Worm (Caenorhabditis elegans): ENCODE results near the gene orc-1.

The orc-1 gene

ce11 chrIII:10634034-10634433, 8.9 kb upstream of the orc-1 start (continued):
- TF ChIP-seq ceh-44 (GFP tag; IDR thresholded peaks at IDR 0.05) (no peak), lin-38 (GFP tag; IDR thresholded peaks at IDR 0.05) (peak; percentile 70), egl-43 (GFP tag; IDR thresholded peaks at IDR 0.05) (peak; percentile 95), dpl-1 (GFP tag; optimal IDR thresholded peaks at IDR 0.05) (peak; percentile 60), lin-15B (tag; optimal IDR thresholded peaks at IDR 0.05) (no peak), nhr-76 (tag; optimal IDR thresholded peaks at IDR 0.05) (no peak), Y5F2A.4 (GFP tag; optimal IDR thresholded peaks at IDR 0.05) (no peak), lin-1 (GFP tag; IDR thresholded peaks at IDR 0.05) (peak; percentile 64; the same call in 1 of the 2 replicates), nhr-77 (tag; optimal IDR thresholded peaks at IDR 0.05) (peak; percentile 50), nhr-25 (tag; optimal IDR thresholded peaks at IDR 0.05; ENCODE audit: borderline replicate concordance, insufficient read depth) (peak; percentile 81), lin-13 (GFP tag; optimal IDR thresholded peaks at IDR 0.05) (peak; percentile 77), hif-1 (tag; optimal IDR thresholded peaks at IDR 0.05) (peak; percentile 21 to 81), zip-11 (GFP tag; IDR thresholded peaks at IDR 0.05) (0 out of 2 replicates have a peak, but pooled peaks have one; percentile 51), daf-19 (GFP tag; conservative IDR thresholded peaks at IDR 0.05) (no peak), ZK337.2 (GFP tag; IDR thresholded peaks at IDR 0.05) (no peak), dmd-8 (GFP tag; IDR thresholded peaks at IDR 0.05) (0 out of 2 replicates have a peak, but pooled peaks have one; percentile 50), hmg-1.1 (GFP tag; IDR thresholded peaks at IDR 0.05) (peak; percentile 92), zag-1 (tag; optimal IDR thresholded peaks at IDR 0.05) (no peak), ces-1 (GFP tag; optimal IDR thresholded peaks at IDR 0.05) (no peak), lir-3 (tag; optimal IDR thresholded peaks at IDR 0.05) (no peak), sdz-12 (GFP tag; optimal IDR thresholded peaks at IDR 0.05) (no peak), pqm-1 (tag; optimal IDR thresholded peaks at IDR 0.05) (no peak), ama-1 (optimal IDR thresholded peaks at IDR 0.05) (no peak), ceh-62 (tag; optimal IDR thresholded peaks at IDR 0.05) (no peak), tra-1 (GFP tag; IDR thresholded peaks at IDR 0.05) (peak; percentile 73), fos-1 (tag; optimal IDR thresholded peaks at IDR 0.05) (no peak), spr-1 (tag; optimal IDR thresholded peaks at IDR 0.05) (peak; percentile 80), unc-62 (GFP tag; optimal IDR thresholded peaks at IDR 0.05 in 1 of 2) (peak in 1 of 2 experiments; percentile 97), unc-62 (tag; optimal IDR thresholded peaks at IDR 0.05) (no peak), mdt-29 (GFP tag; IDR thresholded peaks at IDR 0.05) (no peak), zfp-2 (tag; optimal IDR thresholded peaks at IDR 0.05) (no peak), F49E8.2 (tag; optimal IDR thresholded peaks at IDR 0.05; ENCODE audit: borderline replicate concordance) (no peak), daf-8 (GFP tag; IDR thresholded peaks at IDR 0.05) (no peak), egl-27 (tag; optimal IDR thresholded peaks at IDR 0.05) (no peak), T20F7.1 (GFP tag; optimal IDR thresholded peaks at IDR 0.05) (no peak), unc-130 (GFP tag; optimal IDR thresholded peaks at IDR 0.05) (no peak), Y75B8A.6 (GFP tag; IDR thresholded peaks at IDR 0.05) (no peak), gei-8 (GFP tag; optimal IDR thresholded peaks at IDR 0.05) (no peak), mes-2 (tag; optimal IDR thresholded peaks at IDR 0.05; ENCODE audit: poor library complexity, severe bottlenecking) (peak; percentile 79), nhr-41 (GFP tag; IDR thresholded peaks at IDR 0.05) (peak; percentile 92; the same call in 1 of the 2 replicates), jun-1 (tag; optimal IDR thresholded peaks at IDR 0.05) (no peak), Y48G9A.11 (GFP tag; IDR thresholded peaks at IDR 0.05) (no peak), nhr-111 (GFP tag; optimal IDR thresholded peaks at IDR 0.05) (no peak), lin-39 (tag; optimal IDR thresholded peaks at IDR 0.05) (no peak), F26F4.8 (GFP tag; conservative IDR thresholded peaks at IDR 0.05) (no peak), aly-2 (tag; optimal IDR thresholded peaks at IDR 0.05) (no peak), nhr-11 (tag; optimal IDR thresholded peaks at IDR 0.05) (peak; percentile 82), ceh-28 (tag; optimal IDR thresholded peaks at IDR 0.05) (peak; percentile 24), nhr-28 (tag; optimal IDR thresholded peaks at IDR 0.05) (peak; percentile 74), saeg-2 (GFP tag; IDR thresholded peaks at IDR 0.05) (peak; percentile 88), set-16 (GFP tag; IDR thresholded peaks at IDR 0.05) (peak; percentile 100), nhr-48 (tag; optimal IDR thresholded peaks at IDR 0.05) (peak; percentile 84)
